Fruit fly (Drosophila melanogaster) whole organism, pupa: Measurements from ENCODE around the gene Eig71Ej.

ENCODE experiments used
- CG12605 ChIP-seq: fragments of 200-800 bp; sonication (Bioruptor generic); IDR thresholded peaks from 2 replicates; pipeline ENCODE4 v1.3.6; 2022; ENCODE audit warnings: missing biosample characterization, missing genetic modification characterization
- CG15710 ChIP-seq: fragments of 200-800 bp; sonication (Bioruptor generic); optimal IDR thresholded peaks from 2 replicates; lab custom pipeline; 2018; ENCODE audit warnings: missing biosample characterization, mild to moderate bottlenecking, missing genetic modification characterization, moderate library complexity
- CG8159 ChIP-seq: fragments of 200-800 bp; sonication (Bioruptor generic); optimal IDR thresholded peaks from 3 replicates; lab custom pipeline; 2018; ENCODE audit warnings: missing biosample characterization, mild to moderate bottlenecking, missing genetic modification characterization, moderate library complexity
- CG8301 ChIP-seq: fragments of 200-800 bp; sonication (Bioruptor generic); optimal IDR thresholded peaks from 2 replicates; lab custom pipeline; 2018; ENCODE audit warnings: missing biosample characterization, mild to moderate bottlenecking, missing genetic modification characterization
- D1 ChIP-seq: fragments of 200-800 bp; sonication (Bioruptor generic); optimal IDR thresholded peaks from 2 replicates; lab custom pipeline; 2018; ENCODE audit warnings: missing biosample characterization, mild to moderate bottlenecking, missing genetic modification characterization, moderate library complexity
- EcR ChIP-seq: fragments of 200-800 bp; sonication (Bioruptor generic); optimal IDR thresholded peaks from 3 replicates; lab custom pipeline; 2019; ENCODE audit warnings: missing biosample characterization, missing genetic modification characterization, mild to moderate bottlenecking, moderate library complexity, missing genetic modification reagents
- Ets98B ChIP-seq: fragments of 200-800 bp; sonication (Bioruptor generic); IDR thresholded peaks from 2 replicates; pipeline ENCODE4 v1.3.6; 2022; ENCODE audit warnings: missing biosample characterization, missing genetic modification characterization
- Pif1A ChIP-seq: fragments of 200-800 bp; sonication (Bioruptor generic); optimal IDR thresholded peaks from 3 replicates; lab custom pipeline; 2016; ENCODE audit warnings: missing biosample characterization, missing genetic modification characterization
- Pif1B ChIP-seq: fragments of 200-800 bp; sonication (Bioruptor generic); optimal IDR thresholded peaks from 3 replicates; lab custom pipeline; 2016; ENCODE audit warnings: missing biosample characterization, missing genetic modification characterization
- Snoo ChIP-seq: fragments of 200-800 bp; sonication (Bioruptor generic); optimal IDR thresholded peaks from 3 replicates; lab custom pipeline; 2017; ENCODE audit warnings: missing biosample characterization, mild to moderate bottlenecking, missing genetic modification characterization, inconsistent platforms
- fd96Ca ChIP-seq: fragments of 200-800 bp; sonication (Bioruptor generic); IDR thresholded peaks from 3 replicates; pipeline ENCODE4 v1.3.6; 2022; ENCODE audit warnings: missing biosample characterization, missing genetic modification characterization
- gl ChIP-seq: fragments of 200-800 bp; sonication (Bioruptor generic); optimal IDR thresholded peaks from 2 replicates; lab custom pipeline; 2018; ENCODE audit warnings: missing biosample characterization, mild to moderate bottlenecking, missing genetic modification characterization
- rn ChIP-seq: fragments of 200-800 bp; sonication (Bioruptor generic); IDR thresholded peaks from 2 replicates; pipeline ENCODE4 v1.3.6; 2022; ENCODE audit warnings: missing biosample characterization, missing genetic modification characterization

dm6 chr3L:15639978-15640377 is 20.8 kb downstream of the Eig71Ej start:
- TF ChIP-seq D1 (no peak), CG12605 (GFP tag; lab: Robert Waterston, UW) (no peak), CG8159 (tag; lab: Kevin White, UChicago) (no peak), CG15710 (tag; lab: Kevin White, UChicago) (no peak), CG8301 (tag; lab: Kevin White, UChicago) (no peak), Snoo (tag; lab: Kevin White, UChicago) (no peak), rn (GFP tag; lab: Robert Waterston, UW) (no peak), Pif1A (no peak), EcR (GFP tag; lab: Kevin White, UChicago) (no peak), Ets98B (GFP tag; lab: Robert Waterston, UW) (no peak), Pif1B (no peak), gl (no peak), fd96Ca (GFP tag; lab: Robert Waterston, UW) (no peak)
